Fruit fly (Drosophila melanogaster) Kc167 (cell line): ENCODE data around the gene kek6.

Source experiments
- Myc ChIP-seq: fragments of >200 bp; optimal IDR thresholded peaks from 2 replicates; lab custom pipeline; 2017; ENCODE audit warnings: missing external identifiers
- Sin3A ChIP-seq: fragments of >200 bp; optimal IDR thresholded peaks from 2 replicates; lab custom pipeline; 2018; ENCODE audit warnings: missing external identifiers
- h ChIP-seq: fragments of >200 bp; optimal IDR thresholded peaks from 3 replicates; lab custom pipeline; 2018; ENCODE audit warnings: missing external identifiers
- psq ChIP-seq: fragments of >200 bp; optimal IDR thresholded peaks from 2 replicates; lab custom pipeline; 2017; ENCODE audit warnings: missing external identifiers
- ttk ChIP-seq: sonication (Bioruptor generic); optimal IDR thresholded peaks from 2 replicates; lab custom pipeline; 2017; ENCODE audit warnings: missing external identifiers

dm6 chr3R:31682140-31682782 is 60.3 kb downstream of the kek6 start:
- TF ChIP-seq psq (lab: Kevin White, UChicago) (no peak), Myc (lab: Kevin White, UChicago) (no peak), ttk (lab: Kevin White, UChicago) (no peak), Sin3A (lab: Kevin White, UChicago) (no peak), h (no peak)
